Fruit fly (Drosophila melanogaster) whole organism, embryonic: Measurements from ENCODE around the gene pcm.

Experiments
- Bgb ChIP-seq: fragments of 200-800 bp; sonication (Bioruptor generic); IDR thresholded peaks from 2 replicates; pipeline ENCODE4 v1.3.6; 2022; ENCODE audit warnings: missing biosample characterization, missing genetic modification characterization; ENCODE audit not compliant: partially characterized antibody
- Blimp-1 ChIP-seq: fragments of 200-800 bp; sonication (Bioruptor generic); optimal IDR thresholded peaks from 3 replicates; lab custom pipeline; 2018; ENCODE audit warnings: missing biosample characterization, missing genetic modification characterization, mild to moderate bottlenecking, moderate library complexity, missing genetic modification reagents
- CG10209 ChIP-seq: fragments of 200-800 bp; sonication (Bioruptor generic); optimal IDR thresholded peaks from 3 replicates; lab custom pipeline; 2017; ENCODE audit warnings: missing biosample characterization, mild to moderate bottlenecking, missing genetic modification characterization, missing genetic modification reagents
- CG11093 ChIP-seq: fragments of 200-800 bp; sonication (Bioruptor generic); IDR thresholded peaks from 3 replicates; pipeline ENCODE4 v1.3.6; 2022; ENCODE audit warnings: missing biosample characterization, missing genetic modification characterization
- CG11247 ChIP-seq: fragments of 200-800 bp; sonication (Bioruptor generic); IDR thresholded peaks from 2 replicates; pipeline ENCODE4 v1.3.6; 2022; ENCODE audit warnings: missing biosample characterization, missing genetic modification characterization
- CG11695 ChIP-seq: fragments of 200-800 bp; sonication (Bioruptor generic); IDR thresholded peaks from 3 replicates; pipeline ENCODE4 v1.3.6; 2022; ENCODE audit warnings: missing biosample characterization, missing genetic modification characterization
- CG12744 ChIP-seq: fragments of 200-800 bp; sonication (Bioruptor generic); optimal IDR thresholded peaks from 2 replicates; lab custom pipeline; 2016; ENCODE audit warnings: missing biosample characterization, missing genetic modification characterization
- CG13123 ChIP-seq: fragments of 200-800 bp; sonication (Bioruptor generic); optimal IDR thresholded peaks from 2 replicates; lab custom pipeline; 2016; ENCODE audit warnings: missing biosample characterization, missing genetic modification characterization
- CG13775 ChIP-seq: fragments of 200-800 bp; sonication (Bioruptor generic); optimal IDR thresholded peaks from 3 replicates; lab custom pipeline; 2017; ENCODE audit warnings: missing biosample characterization, mild to moderate bottlenecking, missing genetic modification characterization
- CG14050 ChIP-seq: fragments of 200-800 bp; sonication (Bioruptor generic); IDR thresholded peaks from 3 replicates; pipeline ENCODE4 v1.3.6; 2022; ENCODE audit warnings: missing biosample characterization, missing genetic modification characterization
- CG16815 ChIP-seq: fragments of 200-800 bp; sonication (Bioruptor generic); optimal IDR thresholded peaks from 3 replicates; lab custom pipeline; 2017; ENCODE audit warnings: missing biosample characterization, mild to moderate bottlenecking, missing genetic modification characterization
- CG18011 ChIP-seq: fragments of 200-800 bp; sonication (Bioruptor generic); optimal IDR thresholded peaks from 2 replicates; lab custom pipeline; 2017; ENCODE audit warnings: missing biosample characterization, missing genetic modification characterization, mild to moderate bottlenecking, moderate library complexity, missing genotype
- CG31441 ChIP-seq: fragments of 200-800 bp; sonication (Bioruptor generic); IDR thresholded peaks from 2 replicates; pipeline ENCODE4 v1.3.6; 2022; ENCODE audit warnings: missing biosample characterization, missing genetic modification characterization
- CG32532 ChIP-seq: fragments of 200-800 bp; sonication (Bioruptor generic); IDR thresholded peaks from 2 replicates; pipeline ENCODE4 v1.3.6; 2022; ENCODE audit warnings: missing biosample characterization, missing genetic modification characterization
- CG32767 ChIP-seq: fragments of 200-800 bp; sonication (Bioruptor generic); IDR thresholded peaks from 2 replicates; pipeline ENCODE4 v1.3.6; 2022; ENCODE audit warnings: missing biosample characterization, missing genetic modification characterization
- CG33557 ChIP-seq: fragments of 200-800 bp; sonication (Bioruptor generic); optimal IDR thresholded peaks from 2 replicates; lab custom pipeline; 2019; ENCODE audit warnings: missing biosample characterization, mild to moderate bottlenecking, missing genetic modification characterization, moderate library complexity
- CG3995 ChIP-seq: fragments of 200-800 bp; sonication (Bioruptor generic); optimal IDR thresholded peaks from 3 replicates; lab custom pipeline; 2016; ENCODE audit warnings: missing biosample characterization, missing genetic modification characterization
- CG42726 ChIP-seq: fragments of 200-800 bp; sonication (Bioruptor generic); IDR thresholded peaks from 2 replicates; pipeline ENCODE4 v1.3.6; 2022; ENCODE audit warnings: missing biosample characterization, missing genetic modification characterization; ENCODE audit not compliant: partially characterized antibody
- CG4820 ChIP-seq: fragments of 200-800 bp; sonication (Bioruptor generic); optimal IDR thresholded peaks from 3 replicates; lab custom pipeline; 2016; ENCODE audit warnings: missing biosample characterization, missing genetic modification characterization
- CG6272 ChIP-seq: fragments of 200-800 bp; sonication (Bioruptor generic); IDR thresholded peaks from 2 replicates; pipeline ENCODE4 v1.3.6; 2022; ENCODE audit warnings: missing biosample characterization, missing genetic modification characterization
- CG7963 ChIP-seq: fragments of 200-800 bp; sonication (Bioruptor generic); IDR thresholded peaks from 3 replicates; pipeline ENCODE4 v1.3.6; 2022; ENCODE audit warnings: missing biosample characterization, missing genetic modification characterization; ENCODE audit not compliant: partially characterized antibody
- CG8089 ChIP-seq: fragments of 200-800 bp; sonication (Bioruptor generic); optimal IDR thresholded peaks from 3 replicates; lab custom pipeline; 2016; ENCODE audit warnings: missing biosample characterization, missing genetic modification characterization
- Ets97D ChIP-seq: fragments of 200-800 bp; sonication (Bioruptor generic); optimal IDR thresholded peaks from 3 replicates; lab custom pipeline; 2016; ENCODE audit warnings: missing biosample characterization, missing genetic modification characterization
- Hr78 ChIP-seq, 2 experiments: fragments of 200-800 bp in 1 of 2; fragments of >200 bp in 1 of 2; sonication (Bioruptor generic) in 1 of 2; optimal IDR thresholded peaks; 2 replicates each; lab custom pipeline; 2017 to 2019; ENCODE audit warnings: missing biosample characterization in 2 of 2, missing genetic modification characterization in 2 of 2, mild to moderate bottlenecking in 1 of 2, moderate library complexity in 1 of 2
- NC2α ChIP-seq: fragments of 200-800 bp; sonication (Bioruptor generic); optimal IDR thresholded peaks from 2 replicates; lab custom pipeline; 2016; ENCODE audit warnings: missing biosample characterization, missing genetic modification characterization
- Nf-YA ChIP-seq: fragments of 200-800 bp; sonication (Bioruptor generic); IDR thresholded peaks from 2 replicates; pipeline ENCODE4 v1.3.6; 2022; ENCODE audit warnings: missing biosample characterization, missing genetic modification characterization
- Rfx ChIP-seq: fragments of 200-800 bp; sonication (Bioruptor generic); IDR thresholded peaks from 2 replicates; pipeline ENCODE4 v1.3.6; 2022; ENCODE audit warnings: missing biosample characterization, missing genetic modification characterization
- Rx ChIP-seq: fragments of 200-800 bp; sonication (Bioruptor generic); IDR thresholded peaks from 2 replicates; pipeline ENCODE4 v1.3.6; 2022; ENCODE audit warnings: missing biosample characterization, missing genetic modification characterization
- Sox102F ChIP-seq: fragments of 200-800 bp; sonication (Bioruptor generic); optimal IDR thresholded peaks from 2 replicates; lab custom pipeline; 2018; ENCODE audit warnings: missing biosample characterization, mild to moderate bottlenecking, missing genetic modification characterization, moderate library complexity
- ara ChIP-seq: fragments of 200-800 bp; sonication (Bioruptor generic); IDR thresholded peaks from 2 replicates; pipeline ENCODE4 v1.3.6; 2022; ENCODE audit warnings: missing biosample characterization, missing genetic modification characterization
- bcd ChIP-seq: fragments of 200-800 bp; sonication (Bioruptor generic); optimal IDR thresholded peaks from 2 replicates; lab custom pipeline; 2017; ENCODE audit warnings: missing biosample characterization, mild to moderate bottlenecking, missing genetic modification characterization
- bowl ChIP-seq: fragments of 200-800 bp; sonication (Bioruptor generic); IDR thresholded peaks from 2 replicates; pipeline ENCODE4 v1.3.6; 2022; ENCODE audit warnings: missing biosample characterization, missing genetic modification characterization
- br ChIP-seq: fragments of >200 bp; optimal IDR thresholded peaks from 2 replicates; lab custom pipeline; 2017
- bsh ChIP-seq, 2 experiments: fragments of 200-800 bp; sonication (Bioruptor generic); optimal IDR thresholded peaks; 2 replicates each; lab custom pipeline; 2017 to 2018; ENCODE audit warnings: mild to moderate bottlenecking in 2 of 2, missing biosample characterization in 2 of 2, missing genetic modification characterization in 2 of 2, moderate library complexity in 1 of 2
- btn ChIP-seq: fragments of 200-800 bp; sonication (Bioruptor generic); optimal IDR thresholded peaks from 2 replicates; lab custom pipeline; 2016; ENCODE audit warnings: missing biosample characterization, missing genetic modification characterization
- caup ChIP-seq: fragments of 200-800 bp; sonication (Bioruptor generic); optimal IDR thresholded peaks from 3 replicates; lab custom pipeline; 2017; ENCODE audit warnings: missing biosample characterization, mild to moderate bottlenecking, missing genetic modification characterization, moderate library complexity; ENCODE audit not compliant: severe bottlenecking
- chinmo ChIP-seq: fragments of 200-800 bp; sonication (Bioruptor generic); IDR thresholded peaks from 4 replicates; pipeline ENCODE4 v1.3.6; 2022; ENCODE audit warnings: missing biosample characterization, missing genetic modification characterization; ENCODE audit not compliant: partially characterized antibody
- ci ChIP-seq: fragments of 200-800 bp; sonication (Bioruptor generic); IDR thresholded peaks from 3 replicates; pipeline ENCODE4 v1.3.6; 2022; ENCODE audit warnings: missing biosample characterization, missing genetic modification characterization
- crp ChIP-seq, 2 experiments: fragments of 200-800 bp; sonication (Bioruptor generic); optimal IDR thresholded peaks; 2 replicates in 1 of 2; 3 replicates in 1 of 2; lab custom pipeline; 2017; ENCODE audit warnings: missing biosample characterization in 2 of 2, missing genetic modification characterization in 2 of 2, mild to moderate bottlenecking in 1 of 2, moderate library complexity in 1 of 2
- cwo ChIP-seq: fragments of 200-800 bp; sonication (Bioruptor generic); optimal IDR thresholded peaks from 3 replicates; lab custom pipeline; 2017; ENCODE audit warnings: missing biosample characterization, missing genetic modification characterization, mild to moderate bottlenecking, moderate library complexity, missing genetic modification reagents
- eve ChIP-seq, 2 experiments: fragments of >200 bp; optimal IDR thresholded peaks; 2 replicates each; lab custom pipeline; 2017; ENCODE audit warnings: missing biosample characterization in 2 of 2, missing genetic modification characterization in 2 of 2
- grn ChIP-seq: fragments of 200-800 bp; sonication (Bioruptor generic); optimal IDR thresholded peaks from 3 replicates; lab custom pipeline; 2017; ENCODE audit warnings: missing biosample characterization, missing genetic modification characterization
- nau ChIP-seq: fragments of 200-800 bp; sonication (Bioruptor generic); optimal IDR thresholded peaks from 3 replicates; lab custom pipeline; 2017; ENCODE audit warnings: missing biosample characterization, mild to moderate bottlenecking, missing genetic modification characterization, missing genetic modification reagents
- row ChIP-seq: fragments of 200-800 bp; sonication (Bioruptor generic); IDR thresholded peaks from 3 replicates; pipeline ENCODE4 v1.3.6; 2022; ENCODE audit warnings: missing biosample characterization, missing genetic modification characterization
- slou ChIP-seq: fragments of 200-800 bp; sonication (Bioruptor generic); optimal IDR thresholded peaks from 3 replicates; lab custom pipeline; 2016; ENCODE audit warnings: missing biosample characterization, missing genetic modification characterization
- vnd ChIP-seq: fragments of 200-800 bp; sonication (Bioruptor generic); IDR thresholded peaks from 3 replicates; pipeline ENCODE4 v1.3.6; 2022; ENCODE audit warnings: missing biosample characterization, missing genetic modification characterization; ENCODE audit not compliant: partially characterized antibody
- zf30C ChIP-seq: fragments of 200-800 bp; sonication (Bioruptor generic); optimal IDR thresholded peaks from 3 replicates; lab custom pipeline; 2018; ENCODE audit warnings: missing biosample characterization, mild to moderate bottlenecking, missing genetic modification characterization

The pcm gene

DNA sequence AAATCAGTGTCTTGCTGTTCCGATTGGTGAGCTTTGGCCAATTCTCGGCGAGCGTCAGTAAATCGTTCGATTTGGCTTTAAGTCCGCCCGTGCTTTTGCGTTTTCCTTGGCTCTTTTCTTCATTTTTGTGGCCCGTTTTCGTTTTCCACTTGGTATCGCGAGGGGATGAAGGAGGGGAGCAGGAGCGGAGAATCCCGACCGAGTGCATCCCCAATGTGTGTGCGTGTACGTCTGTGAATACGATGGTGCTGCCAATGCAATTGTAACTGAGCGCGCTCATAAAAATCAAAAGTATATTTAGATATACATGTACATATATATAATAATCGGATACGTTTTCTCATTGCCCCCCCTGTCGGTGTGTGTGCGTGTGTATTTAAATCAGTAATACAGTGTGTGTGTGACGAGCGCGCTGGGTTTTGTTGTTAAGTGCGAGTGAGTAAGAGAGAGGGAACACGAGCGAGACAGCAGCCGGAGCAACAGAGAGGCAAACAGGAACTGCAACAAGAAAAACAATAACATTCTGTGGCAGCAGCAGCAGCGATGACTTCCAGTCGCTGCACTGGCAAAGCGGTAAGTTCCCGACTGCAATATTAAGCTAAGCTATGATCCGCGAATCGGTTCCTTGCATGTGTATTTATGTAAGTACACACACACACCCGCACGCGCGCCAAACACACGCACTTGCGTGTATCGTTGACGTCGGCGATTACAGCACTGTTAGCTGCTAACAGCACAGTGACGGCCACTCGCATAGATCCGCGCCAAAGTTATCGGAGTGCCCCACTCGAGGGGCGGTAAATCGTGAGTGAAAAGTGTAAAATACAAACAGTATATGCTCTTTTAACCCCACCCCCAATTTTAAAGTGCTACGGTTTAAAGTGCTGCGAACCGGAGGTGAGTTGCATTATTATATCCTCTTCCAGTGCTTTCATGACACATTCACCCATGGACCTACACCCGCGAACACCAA, 4.1 kb upstream of the pcm start (continued):
- TF ChIP-seq CG3995 (no peak), CG16815 (peak; percentile 22), CG7963 (GFP tag; lab: Robert Waterston, UW) (no peak), CG8089 (peak; percentile 41), CG13123 (no peak), nau (GFP tag; lab: Kevin White, UChicago) (no peak), bsh (GFP tag; optimal IDR thresholded peaks at IDR 0.05; lab: Kevin White, UChicago) (peak; percentile 1 to 48), Ets97D (no peak), bowl (GFP tag; lab: Robert Waterston, UW) (peak; percentile 45; the same call in 1 of the 2 replicates), Rx (peak; percentile 34; the same call in 1 of the 2 replicates), CG42726 (GFP tag; lab: Robert Waterston, UW) (no peak), CG32532 (GFP tag; lab: Robert Waterston, UW) (peak; percentile 94), grn (GFP tag; lab: Kevin White, UChicago) (no peak), Rfx (GFP tag; lab: Robert Waterston, UW) (peak; percentile 76), CG12744 (GFP tag; lab: Kevin White, UChicago) (peak; percentile 25), crp (GFP tag; optimal IDR thresholded peaks at IDR 0.05; lab: Kevin White, UChicago) (no peak), Bgb (GFP tag; lab: Robert Waterston, UW) (no peak), CG33557 (GFP tag; lab: Kevin White, UChicago) (no peak), CG11093 (GFP tag; lab: Robert Waterston, UW) (no peak), ara (GFP tag; lab: Robert Waterston, UW) (no peak), slou (GFP tag; lab: Kevin White, UChicago) (no peak), CG31441 (GFP tag; lab: Robert Waterston, UW) (peak; percentile 39; the same call in 1 of the 2 replicates), CG10209 (GFP tag; lab: Kevin White, UChicago) (peak; percentile 42), zf30C (no peak), CG14050 (GFP tag; lab: Robert Waterston, UW) (no peak), br (lab: Kevin White, UChicago) (no peak), cwo (peak; percentile 60), NC2α (GFP tag; lab: Kevin White, UChicago) (no peak), CG11247 (peak; percentile 41; the same call in 1 of the 2 replicates), caup (GFP tag; lab: Kevin White, UChicago) (peak; percentile 75), CG32767 (GFP tag; lab: Robert Waterston, UW) (no peak), btn (peak; percentile 3), CG18011 (GFP tag; lab: Kevin White, UChicago) (peak; percentile 25), bcd (GFP tag; lab: Kevin White, UChicago) (peak; percentile 62), CG4820 (GFP tag; lab: Kevin White, UChicago) (peak; percentile 32), Nf-YA (0 out of 2 replicates have a peak, but pooled peaks have one; percentile 11), CG6272 (no peak), vnd (GFP tag; lab: Robert Waterston, UW) (no peak), Sox102F (GFP tag; lab: Kevin White, UChicago) (no peak), Blimp-1 (GFP tag; lab: Kevin White, UChicago) (peak; percentile 38), eve (GFP tag; optimal IDR thresholded peaks at IDR 0.05; lab: Kevin White, UChicago) (no peak), Hr78 (GFP tag; optimal IDR thresholded peaks at IDR 0.05; lab: Kevin White, UChicago) (no peak), CG11695 (GFP tag; lab: Robert Waterston, UW) (peak; percentile 57; the same call in 1 of the 3 replicates), row (GFP tag; lab: Robert Waterston, UW) (peak; percentile 72), ci (GFP tag; lab: Robert Waterston, UW) (peak; percentile 65; the same call in 2 of the 3 replicates), CG13775 (GFP tag; lab: Kevin White, UChicago) (peak; percentile 43), chinmo (no peak)
